Worm (Caenorhabditis elegans) whole organism, young adult: ENCODE measurements around the gene F43C11.12.

Experiments
- F37B4.10 ChIP-seq: fragments of 200-800 bp; sonication (Bioruptor generic); IDR thresholded peaks from 2 replicates; pipeline ENCODE4 v1.3.6; 2022; ENCODE audit warnings: missing genetic modification characterization, missing compliant biosample characterization
- F49E8.2 ChIP-seq: sonication (generic microtip); optimal IDR thresholded peaks from 3 replicates; lab custom pipeline; 2017; ENCODE audit warnings: missing genetic modification characterization, mild to moderate bottlenecking, missing compliant biosample characterization, antibody characterized with exemption, moderate library complexity; ENCODE audit not compliant: insufficient read depth
- ama-1 ChIP-seq, 3 experiments: fragments of 150-350 bp in 1 of 3; sonication (generic microtip) in 2 of 3; optimal IDR thresholded peaks; 2 replicates each; lab custom pipeline; 2014 to 2018; ENCODE audit warnings: missing biosample characterization in 2 of 3, missing genetic modification characterization in 2 of 3, missing genetic modification reagents in 2 of 3
- ceh-91 ChIP-seq: fragments of 200-800 bp; sonication (Bioruptor generic); IDR thresholded peaks from 2 replicates; pipeline ENCODE4 v1.3.6; 2022; ENCODE audit warnings: missing genetic modification reagents, missing genetic modification characterization, missing compliant biosample characterization
- dpl-1 ChIP-seq: fragments of 150-350 bp; optimal IDR thresholded peaks from 2 replicates; lab custom pipeline; 2014; ENCODE audit warnings: missing biosample characterization, missing genetic modification reagents, missing genetic modification characterization
- egrh-3 ChIP-seq: fragments of 200-800 bp; sonication (Bioruptor generic); IDR thresholded peaks from 2 replicates; pipeline ENCODE4 v1.3.6; 2022; ENCODE audit warnings: missing genetic modification reagents, missing genetic modification characterization, missing compliant biosample characterization
- hmg-1.2 ChIP-seq: fragments of 200-800 bp; sonication (Bioruptor generic); IDR thresholded peaks from 2 replicates; pipeline ENCODE4 v1.3.6; 2022; ENCODE audit warnings: missing genetic modification reagents, missing genetic modification characterization, missing compliant biosample characterization
- lin-35 ChIP-seq, 3 experiments: fragments of 150-350 bp in 2 of 3; sonication (generic microtip) in 1 of 3; optimal IDR thresholded peaks; 2 replicates each; lab custom pipeline; 2014 to 2018; ENCODE audit warnings: missing biosample characterization in 3 of 3, missing genetic modification characterization in 3 of 3, missing genetic modification reagents in 3 of 3
- madf-10 ChIP-seq: sonication (generic microtip); optimal IDR thresholded peaks from 2 replicates; lab custom pipeline; 2016; ENCODE audit warnings: mild to moderate bottlenecking, missing genetic modification characterization, missing compliant biosample characterization
- mcd-1 ChIP-seq: fragments of 200-800 bp; sonication (Bioruptor generic); IDR thresholded peaks from 2 replicates; pipeline ENCODE4 v1.3.6; 2022; ENCODE audit warnings: missing genetic modification reagents, missing genetic modification characterization, missing compliant biosample characterization
- pha-4 ChIP-seq: fragments of 150-350 bp; sonication (generic microtip); optimal IDR thresholded peaks from 2 replicates; lab custom pipeline; 2014; ENCODE audit warnings: missing biosample characterization, missing genetic modification reagents, missing genetic modification characterization

- TF ChIP-seq F49E8.2 (tag; lab: Kevin White, UChicago) (no peak), pha-4 (tag; lab: Kevin White, UChicago) (no peak), dpl-1 (GFP tag; lab: Kevin White, UChicago) (no peak), ama-1 (optimal IDR thresholded peaks at IDR 0.05; lab: Kevin White, UChicago) (no peak), ama-1 (GFP tag; optimal IDR thresholded peaks at IDR 0.05; lab: Kevin White, UChicago) (no peak), hmg-1.2 (GFP tag; lab: Robert Waterston, UW) (no peak), lin-35 (GFP tag; optimal IDR thresholded peaks at IDR 0.05; lab: Kevin White, UChicago) (no peak), madf-10 (tag; lab: Kevin White, UChicago) (no peak), ceh-91 (GFP tag; lab: Robert Waterston, UW) (no peak), mcd-1 (GFP tag; lab: Robert Waterston, UW) (no peak), egrh-3 (GFP tag; lab: Robert Waterston, UW) (no peak), F37B4.10 (GFP tag; lab: Robert Waterston, UW) (no peak)
These were observed 48.9 kb upstream of the F43C11.12 start, which contains the start of gene fbxa-4 for ce11 chrII:2415439-2415838.
